Worm (Caenorhabditis elegans): ENCODE data around the gene fbxa-13.

Gene fbxa-13

ce11 chrIII:1673320-1673719 lies 32.4 kb downstream of the fbxa-13 start:
- TF ChIP-seq ceh-62 (tag; optimal IDR thresholded peaks at IDR 0.05) (no peak), aha-1 (tag) (peak; percentile 18)

DNA sequence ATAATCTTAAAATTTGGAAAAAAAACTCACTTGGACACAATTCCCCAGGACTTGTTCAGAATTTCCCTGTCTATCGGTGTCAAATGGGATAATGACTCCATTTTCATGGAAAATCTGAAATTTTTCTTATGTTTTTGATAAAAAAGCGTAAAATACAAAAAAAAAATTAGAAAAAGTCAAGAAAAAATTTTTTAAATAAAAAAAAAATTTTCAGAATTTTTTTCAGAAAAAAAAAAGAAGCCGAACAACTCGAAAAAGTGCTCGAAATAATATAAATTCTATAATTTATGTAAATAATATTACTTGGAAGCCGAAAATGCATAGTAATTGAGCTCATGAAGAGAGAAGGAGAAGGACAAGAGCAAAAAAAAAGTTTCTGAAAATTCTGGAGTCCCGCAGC lies 37.2 kb downstream of the fbxa-13 start, which contains the start of gene glb-30:
Gene glb-30 (minus strand): TSS at position 101 of the 400 bp plus-strand sequence.
- TF ChIP-seq lsy-2 (tag; optimal IDR thresholded peaks at IDR 0.05) (no peak), set-16 (GFP tag; IDR thresholded peaks at IDR 0.05) (no peak), nhr-11 (tag; optimal IDR thresholded peaks at IDR 0.05) (no peak), ces-1 (GFP tag; optimal IDR thresholded peaks at IDR 0.05) (no peak), lin-38 (GFP tag; IDR thresholded peaks at IDR 0.05) (no peak), fkh-10 (GFP tag; optimal IDR thresholded peaks at IDR 0.05) (no peak), dpl-1 (GFP tag; optimal IDR thresholded peaks at IDR 0.05) (no peak), nhr-42 (GFP tag; IDR thresholded peaks at IDR 0.05) (no peak)

DNA sequence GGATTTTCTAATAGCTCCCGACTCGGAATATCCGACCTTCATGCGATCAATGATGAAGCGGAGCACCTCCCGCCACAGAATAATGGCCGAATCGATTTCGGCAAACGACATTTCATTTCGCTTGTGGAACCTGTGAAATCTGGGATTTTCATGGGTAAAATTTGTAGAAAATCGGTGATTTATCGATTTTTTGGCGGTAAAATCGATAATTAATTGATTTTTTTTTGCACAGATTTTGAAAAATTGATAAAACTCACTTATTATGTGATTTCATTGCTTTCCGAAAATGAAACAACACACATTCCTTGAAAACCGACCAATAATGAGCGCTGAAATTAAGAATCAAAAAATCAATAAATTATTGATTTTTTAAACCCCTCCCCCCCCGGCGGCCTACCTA lies 38.8 kb downstream of the fbxa-13 start:
- TF ChIP-seq madf-5 (GFP tag; IDR thresholded peaks at IDR 0.05) = 0 out of 4 replicates have a peak, but pooled peaks of 1 of the 2 experiments have one; percentile 22
- no peak for TF ChIP-seq lsy-2 (tag; optimal IDR thresholded peaks at IDR 0.05)
- no peak for TF ChIP-seq F44E2.7 (GFP tag; IDR thresholded peaks at IDR 0.05)
- TF ChIP-seq ceh-28 (tag; optimal IDR thresholded peaks at IDR 0.05) = peak; percentile 81
- no peak for TF ChIP-seq lin-1 (GFP tag; IDR thresholded peaks at IDR 0.05)

- no peak for TF ChIP-seq hlh-30 (tag; optimal IDR thresholded peaks at IDR 0.05; ENCODE audit: insufficient read depth)
- TF ChIP-seq unc-62 (GFP tag; optimal IDR thresholded peaks at IDR 0.05 in 1 of 2) = peak in 1 of 2 experiments; percentile 95
- TF ChIP-seq unc-62 (tag; optimal IDR thresholded peaks at IDR 0.05) = no peak
- 0 out of 2 replicates have a peak, but pooled peaks have one; percentile 9 for TF ChIP-seq egl-43 (GFP tag; IDR thresholded peaks at IDR 0.05)
Observed at ce11 chrIII:1665799-1666308, 39.8 kb downstream of the fbxa-13 start, which contains the start of gene Y22D7AR.3. Y22D7AR.3 (minus strand) TSS chrIII:1665849.

- TF ChIP-seq lin-29 (GFP tag; IDR thresholded peaks at IDR 0.05) (no peak), ztf-7 (tag; optimal IDR thresholded peaks at IDR 0.05) (no peak), madf-9 (GFP tag; conservative IDR thresholded peaks at IDR 0.05) (no peak), zip-11 (GFP tag; IDR thresholded peaks at IDR 0.05) (no peak), rbr-2 (tag; optimal IDR thresholded peaks at IDR 0.05) (no peak), ceh-28 (tag; optimal IDR thresholded peaks at IDR 0.05) (peak; percentile 75)
Observed at ce11 chrIII:1665373-1665772, 40.3 kb downstream of the fbxa-13 start.

- TF ChIP-seq ceh-20 (GFP tag; IDR thresholded peaks at IDR 0.05) (no peak), set-16 (GFP tag; IDR thresholded peaks at IDR 0.05) (peak; percentile 86), egl-43 (GFP tag; IDR thresholded peaks at IDR 0.05) (0 out of 2 replicates have a peak, but pooled peaks have one; percentile 50), cey-2 (tag; optimal IDR thresholded peaks at IDR 0.05; ENCODE audit: borderline replicate concordance, insufficient read depth) (no peak), attf-4 (tag; optimal IDR thresholded peaks at IDR 0.05) (no peak), ceh-44 (GFP tag; IDR thresholded peaks at IDR 0.05) (no peak), F37D6.2 (tag; optimal IDR thresholded peaks at IDR 0.05) (no peak), tag-97 (GFP tag; IDR thresholded peaks at IDR 0.05) (no peak), tra-1 (GFP tag; IDR thresholded peaks at IDR 0.05) (no peak), lin-13 (GFP tag; optimal IDR thresholded peaks at IDR 0.05) (no peak), unc-62 (GFP tag; optimal IDR thresholded peaks at IDR 0.05 in 1 of 2) (no peak), unc-62 (tag; optimal IDR thresholded peaks at IDR 0.05) (no peak), vab-7 (GFP tag; IDR thresholded peaks at IDR 0.05) (peak; percentile 53; the same call in 1 of the 2 replicates), mdl-1 (tag; optimal IDR thresholded peaks at IDR 0.05) (no peak), D1046.2 (GFP tag; IDR thresholded peaks at IDR 0.05) (no peak), F44E2.7 (GFP tag; IDR thresholded peaks at IDR 0.05) (no peak), daf-16 (GFP tag; optimal IDR thresholded peaks at IDR 0.05) (no peak), daf-16 (tag; optimal IDR thresholded peaks at IDR 0.05) (no peak), zag-1 (tag; optimal IDR thresholded peaks at IDR 0.05) (no peak), nhr-102 (tag; optimal IDR thresholded peaks at IDR 0.05) (no peak), mes-2 (tag; optimal IDR thresholded peaks at IDR 0.05; ENCODE audit: poor library complexity, severe bottlenecking) (no peak), mdt-29 (GFP tag; IDR thresholded peaks at IDR 0.05) (no peak), ztf-11 (tag; optimal IDR thresholded peaks at IDR 0.05) (no peak), ctbp-1 (GFP tag; IDR thresholded peaks at IDR 0.05) (no peak)
Observed at ce11 chrIII:1664761-1665266, 40.9 kb downstream of the fbxa-13 start, which contains the start of gene Y22D7AL.16. Y22D7AL.16 (minus strand) TSS chrIII:1665216.

All from whole organism, L4 larva.